Worm (Caenorhabditis elegans) whole organism, L1 larva: ENCODE data around the gene pqn-71.

Source experiments
- F16B12.6 ChIP-seq: fragments of 150-350 bp; optimal IDR thresholded peaks from 2 replicates; lab custom pipeline; 2014; ENCODE audit warnings: missing biosample characterization, missing genetic modification characterization
- dpl-1 ChIP-seq, 3 experiments: fragments of 150-350 bp in 2 of 3; sonication (generic microtip) in 1 of 3; optimal IDR thresholded peaks; 2 replicates each; lab custom pipeline; 2014 to 2017; ENCODE audit warnings: missing biosample characterization in 3 of 3, missing genetic modification characterization in 3 of 3, missing genetic modification reagents in 3 of 3
- lin-13 ChIP-seq: fragments of 150-350 bp; optimal IDR thresholded peaks from 2 replicates; lab custom pipeline; 2014; ENCODE audit warnings: missing biosample characterization, missing genetic modification reagents, missing genetic modification characterization
- lin-35 ChIP-seq, 2 experiments: fragments of 150-350 bp; optimal IDR thresholded peaks; 2 replicates each; lab custom pipeline; 2014; ENCODE audit warnings: missing biosample characterization in 2 of 2, missing genetic modification characterization in 2 of 2, missing genetic modification reagents in 2 of 2
- mef-2 ChIP-seq: fragments of 150-350 bp; optimal IDR thresholded peaks from 2 replicates; lab custom pipeline; 2014; ENCODE audit warnings: missing biosample characterization, missing genetic modification characterization
- unc-30 ChIP-seq: sonication (generic microtip); optimal IDR thresholded peaks from 2 replicates; lab custom pipeline; 2017; ENCODE audit warnings: missing biosample characterization, missing genetic modification characterization
- unc-62 ChIP-seq: fragments of 150-350 bp; optimal IDR thresholded peaks from 2 replicates; lab custom pipeline; 2014; ENCODE audit warnings: missing biosample characterization, missing genetic modification reagents, missing genetic modification characterization

- TF ChIP-seq unc-30 (tag; lab: Kevin White, UChicago), result no peak
- no peak for TF ChIP-seq dpl-1 (GFP tag; optimal IDR thresholded peaks at IDR 0.05; lab: Kevin White, UChicago)
- TF ChIP-seq F16B12.6 (tag; lab: Kevin White, UChicago), result no peak
- no peak for TF ChIP-seq unc-62
- TF ChIP-seq mef-2 (tag; lab: Kevin White, UChicago), result no peak
- no peak for TF ChIP-seq lin-13 (GFP tag; lab: Kevin White, UChicago)
- no peak for TF ChIP-seq lin-35 (GFP tag; optimal IDR thresholded peaks at IDR 0.05; lab: Kevin White, UChicago)
Observed at ce11 chrV:15481374-15481773, 15.9 kb downstream of the pqn-71 start, which contains the start of gene nhr-150.
